Worm (Caenorhabditis elegans): Measurements from ENCODE around the gene K03B8.14.

K03B8.14 gene

ce11 chrV:11403702-11404101 is 13.4 kb downstream of the K03B8.14 start:
- TF ChIP-seq ets-7 (tag; optimal IDR thresholded peaks at IDR 0.05) (no peak), tbx-37 (GFP tag; conservative IDR thresholded peaks at IDR 0.05) (no peak), pes-1 (GFP tag; IDR thresholded peaks at IDR 0.05) (no peak), hnd-1 (tag; optimal IDR thresholded peaks at IDR 0.05) (no peak), hmbx-1 (tag; optimal IDR thresholded peaks at IDR 0.05) (no peak), scrt-1 (GFP tag; IDR thresholded peaks at IDR 0.05) (no peak), hmg-4 (GFP tag; optimal IDR thresholded peaks at IDR 0.05) (no peak), tbx-11 (GFP tag; IDR thresholded peaks at IDR 0.05) (no peak), tra-4 (tag; optimal IDR thresholded peaks at IDR 0.05) (no peak), aly-1 (tag; optimal IDR thresholded peaks at IDR 0.05) (no peak), B0310.2 (tag; optimal IDR thresholded peaks at IDR 0.05) (no peak), ama-1 (optimal IDR thresholded peaks at IDR 0.05) (no peak), ceh-13 (GFP tag; optimal IDR thresholded peaks at IDR 0.05) (no peak), sea-1 (GFP tag; conservative IDR thresholded peaks at IDR 0.05) (no peak)

ce11 chrV:11407251-11407650 is 16.9 kb downstream of the K03B8.14 start, which contains the start of gene K03B8.6:
Gene K03B8.6, plus strand, starts transcription at chrV:11407584.
- TF ChIP-seq hnd-1 (tag; optimal IDR thresholded peaks at IDR 0.05), result no peak

- TF ChIP-seq ceh-13 (GFP tag; optimal IDR thresholded peaks at IDR 0.05) (no peak), pes-1 (GFP tag; IDR thresholded peaks at IDR 0.05) (no peak)
These were observed 20.7 kb downstream of the K03B8.14 start, which contains the start of the genes K03B8.8 and grl-3 for ce11 chrV:11410902-11411561. Gene K03B8.8, minus strand, starts transcription at chrV:11411002. Gene grl-3, plus strand, starts transcription at chrV:11411511.

- no peak for TF ChIP-seq ama-1 (optimal IDR thresholded peaks at IDR 0.05)
- TF ChIP-seq B0310.2 (tag; optimal IDR thresholded peaks at IDR 0.05), result no peak
- no peak for TF ChIP-seq ets-7 (tag; optimal IDR thresholded peaks at IDR 0.05)
- no peak for TF ChIP-seq tra-4 (tag; optimal IDR thresholded peaks at IDR 0.05)
- TF ChIP-seq ceh-13 (GFP tag; optimal IDR thresholded peaks at IDR 0.05), result no peak
- TF ChIP-seq flt-1 (GFP tag; IDR thresholded peaks at IDR 0.05), result no peak
- TF ChIP-seq hmg-4 (GFP tag; optimal IDR thresholded peaks at IDR 0.05), result no peak
- TF ChIP-seq hnd-1 (tag; optimal IDR thresholded peaks at IDR 0.05), result no peak
- TF ChIP-seq tbx-37 (GFP tag; conservative IDR thresholded peaks at IDR 0.05), result no peak
- no peak for TF ChIP-seq aly-1 (tag; optimal IDR thresholded peaks at IDR 0.05)
- TF ChIP-seq ceh-36 (tag; optimal IDR thresholded peaks at IDR 0.05), result no peak
- TF ChIP-seq tbx-11 (GFP tag; IDR thresholded peaks at IDR 0.05), result no peak
These were observed 21.8 kb downstream of the K03B8.14 start for ce11 chrV:11412125-11412524.

DNA sequence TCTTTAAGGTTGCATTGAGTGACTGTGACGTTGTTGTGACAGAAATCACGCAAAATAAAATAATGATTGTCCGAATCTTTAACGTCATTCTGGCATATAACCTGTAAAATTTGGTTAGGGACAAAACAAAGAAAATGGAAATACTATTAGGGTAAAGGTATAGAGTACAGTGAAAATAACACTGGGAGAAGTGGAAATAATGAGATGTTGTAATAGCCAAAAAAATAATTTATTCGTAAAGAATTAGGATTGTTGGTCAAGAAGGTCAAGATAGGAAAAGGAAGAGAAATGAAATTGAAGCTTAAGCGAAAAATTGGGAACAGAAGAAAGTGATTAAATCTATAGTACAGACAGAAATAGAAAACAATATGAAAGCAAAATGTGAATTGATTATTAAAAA is 24.8 kb downstream of the K03B8.14 start, which contains the start of gene deg-3:
Gene deg-3, minus strand, starts transcription at position 101 of the 400 bp plus-strand sequence.
- TF ChIP-seq tra-4 (tag; optimal IDR thresholded peaks at IDR 0.05), result no peak
- TF ChIP-seq B0310.2 (tag; optimal IDR thresholded peaks at IDR 0.05), result no peak

DNA sequence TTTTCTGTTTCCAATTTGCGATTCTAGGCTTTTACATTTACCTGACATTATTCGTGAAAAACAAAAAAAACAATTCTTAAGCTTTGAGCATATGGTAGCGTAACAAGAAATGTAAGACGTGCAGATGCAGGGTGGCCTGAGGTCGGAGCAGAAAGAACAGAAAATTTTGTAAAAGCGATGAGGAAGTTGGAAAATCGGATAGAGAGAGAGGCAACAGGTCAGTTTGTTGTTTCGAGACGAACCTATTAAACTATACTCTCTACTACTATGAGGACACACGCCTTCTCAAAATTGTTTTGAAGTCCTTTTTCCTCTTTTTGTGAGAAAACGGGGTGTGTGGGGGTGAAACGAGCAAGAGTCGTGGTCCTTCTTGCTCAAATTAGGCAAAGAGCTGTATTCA is 31.3 kb downstream of the K03B8.14 start, which contains the start of gene des-2:
Gene des-2, minus strand, starts transcription at position 101 of the 400 bp plus-strand sequence.
- TF ChIP-seq aly-1 (tag; optimal IDR thresholded peaks at IDR 0.05) (no peak), B0310.2 (tag; optimal IDR thresholded peaks at IDR 0.05) (no peak), tbx-37 (GFP tag; conservative IDR thresholded peaks at IDR 0.05) (no peak), tbx-11 (GFP tag; IDR thresholded peaks at IDR 0.05) (no peak), pes-1 (GFP tag; IDR thresholded peaks at IDR 0.05) (no peak), hmbx-1 (tag; optimal IDR thresholded peaks at IDR 0.05) (no peak), ama-1 (optimal IDR thresholded peaks at IDR 0.05) (no peak), scrt-1 (GFP tag; IDR thresholded peaks at IDR 0.05) (no peak), flt-1 (GFP tag; IDR thresholded peaks at IDR 0.05) (no peak), ceh-36 (tag; optimal IDR thresholded peaks at IDR 0.05) (no peak), ceh-13 (GFP tag; optimal IDR thresholded peaks at IDR 0.05) (no peak), ets-7 (tag; optimal IDR thresholded peaks at IDR 0.05) (no peak), hmg-4 (GFP tag; optimal IDR thresholded peaks at IDR 0.05) (no peak), hnd-1 (tag; optimal IDR thresholded peaks at IDR 0.05) (no peak), F13C5.2 (tag; optimal IDR thresholded peaks at IDR 0.05) (no peak), sea-1 (GFP tag; conservative IDR thresholded peaks at IDR 0.05) (no peak), tra-4 (tag; optimal IDR thresholded peaks at IDR 0.05) (no peak)

DNA sequence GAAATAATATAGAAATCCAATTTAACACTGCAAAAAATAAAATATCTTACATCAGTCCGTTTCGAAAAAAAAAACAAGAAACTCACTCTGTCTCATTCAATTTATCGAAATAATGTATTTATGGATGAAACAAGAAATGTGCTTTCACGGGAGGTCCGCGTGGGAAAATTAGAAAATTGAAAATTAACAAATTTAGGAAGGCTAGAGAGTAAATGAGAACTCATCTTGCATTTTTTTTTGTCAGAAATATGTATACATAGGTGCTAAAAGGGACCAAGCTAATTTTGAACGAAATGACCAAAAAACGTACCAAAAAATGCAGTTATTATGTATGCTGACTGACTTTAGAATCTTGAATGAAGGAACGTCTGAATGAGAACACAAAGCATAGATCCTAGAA is 34.3 kb downstream of the K03B8.14 start, which contains the start of gene T26H10.2:
Gene T26H10.2, minus strand, starts transcription at position 101 of the 400 bp plus-strand sequence.
- TF ChIP-seq ceh-36 (tag; optimal IDR thresholded peaks at IDR 0.05), result no peak

DNA sequence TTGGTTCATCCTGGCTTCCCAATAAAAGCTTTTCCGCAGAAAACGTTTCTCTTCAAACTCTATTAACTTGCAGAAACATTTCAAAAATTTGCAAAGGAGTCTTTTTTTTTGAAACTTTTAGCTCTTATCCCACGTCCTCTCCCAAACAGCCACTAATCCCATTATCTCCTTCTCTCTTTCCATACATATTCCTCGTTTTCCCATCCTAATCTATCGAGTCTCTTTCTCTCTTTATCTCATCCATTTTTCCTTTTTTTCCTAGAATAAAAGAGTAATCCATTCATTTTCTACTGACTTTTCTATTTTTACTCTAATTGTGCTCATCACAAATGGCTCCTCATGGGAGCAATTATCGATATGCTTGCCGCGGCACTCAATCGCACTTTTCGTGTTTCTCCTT is 38.4 kb downstream of the K03B8.14 start:
- no peak for TF ChIP-seq F13C5.2 (tag; optimal IDR thresholded peaks at IDR 0.05)
- TF ChIP-seq tra-4 (tag; optimal IDR thresholded peaks at IDR 0.05), result no peak
- TF ChIP-seq hmbx-1 (tag; optimal IDR thresholded peaks at IDR 0.05), result no peak
- no peak for TF ChIP-seq tbx-37 (GFP tag; conservative IDR thresholded peaks at IDR 0.05)
- no peak for TF ChIP-seq ceh-13 (GFP tag; optimal IDR thresholded peaks at IDR 0.05)
- no peak for TF ChIP-seq scrt-1 (GFP tag; IDR thresholded peaks at IDR 0.05)
- no peak for TF ChIP-seq aly-1 (tag; optimal IDR thresholded peaks at IDR 0.05)

ce11 chrV:11430823-11431222 is 40.5 kb downstream of the K03B8.14 start:
- no peak for TF ChIP-seq ets-7 (tag; optimal IDR thresholded peaks at IDR 0.05)

Measured in whole organism, early embryonic.